Worm (Caenorhabditis elegans): Measurements from ENCODE around the gene F53F8.6.

- TF ChIP-seq R02D3.7 (tag; optimal IDR thresholded peaks at IDR 0.05) (no peak), mep-1 (tag; optimal IDR thresholded peaks at IDR 0.05) (no peak), ama-1 (optimal IDR thresholded peaks at IDR 0.05) (no peak), egl-43 (GFP tag; IDR thresholded peaks at IDR 0.05) (no peak), F10B5.3 (tag; optimal IDR thresholded peaks at IDR 0.05) (no peak), snpc-4 (tag; optimal IDR thresholded peaks at IDR 0.05) (no peak), fos-1 (tag; optimal IDR thresholded peaks at IDR 0.05) (no peak), ZK546.5 (tag; optimal IDR thresholded peaks at IDR 0.05) (no peak), nhr-102 (tag; optimal IDR thresholded peaks at IDR 0.05) (no peak), nhr-11 (tag; optimal IDR thresholded peaks at IDR 0.05) (no peak), lsy-2 (tag; optimal IDR thresholded peaks at IDR 0.05) (no peak), egl-27 (tag; optimal IDR thresholded peaks at IDR 0.05) (no peak), daf-8 (GFP tag; IDR thresholded peaks at IDR 0.05) (no peak), zag-1 (tag; optimal IDR thresholded peaks at IDR 0.05) (no peak)
Measured at ce11 chrV:20663736-20664135, 40.3 kb upstream of the F53F8.6 start.

Measured in whole organism, L4 larva.